Worm (Caenorhabditis elegans): ENCODE measurements around the gene nhr-39.

nhr-39 gene

ce11 chrV:9340318-9340717, 37.2 kb downstream of the nhr-39 start (continued):
- TF ChIP-seq zim-3 (tag; optimal IDR thresholded peaks at IDR 0.05) (no peak), B0035.1 (tag; optimal IDR thresholded peaks at IDR 0.05) (no peak), lin-35 (GFP tag; optimal IDR thresholded peaks at IDR 0.05) (peak in 1 of 3 experiments; percentile 49), lin-40 (tag; optimal IDR thresholded peaks at IDR 0.05) (no peak), lsy-27 (tag; optimal IDR thresholded peaks at IDR 0.05; ENCODE audit: borderline replicate concordance, insufficient read depth) (no peak), dpff-1 (tag; optimal IDR thresholded peaks at IDR 0.05) (no peak), egl-18 (GFP tag; IDR thresholded peaks at IDR 0.05) (no peak), attf-5 (GFP tag; optimal IDR thresholded peaks at IDR 0.05) (no peak), xnd-1 (tag; optimal IDR thresholded peaks at IDR 0.05) (no peak), F33H1.4 (GFP tag; IDR thresholded peaks at IDR 0.05) (no peak), ZK185.1 (tag; optimal IDR thresholded peaks at IDR 0.05; ENCODE audit: poor library complexity, severe bottlenecking) (no peak), hmg-1.2 (GFP tag; IDR thresholded peaks at IDR 0.05) (peak; percentile 62), F22D6.2 (tag; optimal IDR thresholded peaks at IDR 0.05) (no peak), T26A5.8 (tag; optimal IDR thresholded peaks at IDR 0.05) (no peak), ztf-18 (tag; optimal IDR thresholded peaks at IDR 0.05) (no peak), zfh-2 (GFP tag; conservative IDR thresholded peaks at IDR 0.05) (0 out of 2 replicates have a peak, but pooled peaks have one; percentile 4), ceh-40 (GFP tag; IDR thresholded peaks at IDR 0.05) (peak; percentile 75), hlh-12 (tag; optimal IDR thresholded peaks at IDR 0.05) (no peak), Y53F4B.3 (GFP tag; IDR thresholded peaks at IDR 0.05) (peak; percentile 36; the same call in 1 of the 2 replicates), egl-44 (GFP tag; IDR thresholded peaks at IDR 0.05) (peak; percentile 72; the same call in 1 of the 2 replicates), nhr-120 (GFP tag; IDR thresholded peaks at IDR 0.05) (0 out of 2 replicates have a peak, but pooled peaks have one; percentile 43), madf-8 (GFP tag; conservative IDR thresholded peaks at IDR 0.05) (no peak), athp-1 (tag; optimal IDR thresholded peaks at IDR 0.05) (no peak), die-1 (tag; optimal IDR thresholded peaks at IDR 0.05) (no peak), lin-26 (GFP tag; IDR thresholded peaks at IDR 0.05) (peak; percentile 45), mcd-1 (GFP tag; IDR thresholded peaks at IDR 0.05) (peak; percentile 49; the same call in 1 of the 2 replicates), F57C9.4 (tag; optimal IDR thresholded peaks at IDR 0.05) (no peak), mel-28 (tag; optimal IDR thresholded peaks at IDR 0.05; ENCODE audit: borderline replicate concordance) (peak; percentile 21), pbrm-1 (GFP tag; IDR thresholded peaks at IDR 0.05) (peak; percentile 80), aptf-2 (GFP tag; conservative IDR thresholded peaks at IDR 0.05) (0 out of 2 replicates have a peak, but pooled peaks have one; percentile 27), let-607 (tag; optimal IDR thresholded peaks at IDR 0.05) (no peak), lin-54 (GFP tag; optimal IDR thresholded peaks at IDR 0.05) (no peak), nfya-2 (GFP tag; IDR thresholded peaks at IDR 0.05) (peak; percentile 81), ztf-22 (GFP tag; optimal IDR thresholded peaks at IDR 0.05) (no peak), snpc-1.3 (tag; optimal IDR thresholded peaks at IDR 0.05; ENCODE audit: insufficient read depth) (no peak), lsl-1 (GFP tag; optimal IDR thresholded peaks at IDR 0.05) (no peak), fkh-3 (tag; optimal IDR thresholded peaks at IDR 0.05) (no peak), ztf-25 (GFP tag; IDR thresholded peaks at IDR 0.05) (peak; percentile 70; the same call in 1 of the 2 replicates), snpc-1.1 (tag; optimal IDR thresholded peaks at IDR 0.05; ENCODE audit: insufficient read depth) (no peak), Y95B8A.8 (GFP tag; IDR thresholded peaks at IDR 0.05) (peak; percentile 88), hmg-20 (GFP tag; IDR thresholded peaks at IDR 0.05) (0 out of 2 replicates have a peak, but pooled peaks have one; percentile 54), nhr-80 (tag; optimal IDR thresholded peaks at IDR 0.05) (no peak), somi-1 (GFP tag; optimal IDR thresholded peaks at IDR 0.05) (no peak), B0019.2 (GFP tag; conservative IDR thresholded peaks at IDR 0.05) (peak; percentile 32; the same call in 1 of the 2 replicates), ztf-26 (tag; optimal IDR thresholded peaks at IDR 0.05) (no peak)
